Fruit fly (Drosophila melanogaster) whole organism, embryonic: Measurements from ENCODE around the gene Slob.

Experiments
- CG11093 ChIP-seq: fragments of 200-800 bp; sonication (Bioruptor generic); IDR thresholded peaks from 3 replicates; pipeline ENCODE4 v1.3.6; 2022; ENCODE audit warnings: missing biosample characterization, missing genetic modification characterization
- CG15269 ChIP-seq: fragments of 200-800 bp; sonication (Bioruptor generic); optimal IDR thresholded peaks from 2 replicates; lab custom pipeline; 2018; ENCODE audit warnings: missing biosample characterization, mild to moderate bottlenecking, missing genetic modification characterization, moderate library complexity
- CG18599 ChIP-seq: fragments of 200-800 bp; sonication (Bioruptor generic); optimal IDR thresholded peaks from 3 replicates; lab custom pipeline; 2017; ENCODE audit warnings: missing biosample characterization, missing genetic modification characterization, mild to moderate bottlenecking, moderate library complexity, missing genetic modification reagents
- CG18619 ChIP-seq: fragments of 200-800 bp; sonication (Bioruptor generic); optimal IDR thresholded peaks from 3 replicates; lab custom pipeline; 2017; ENCODE audit warnings: missing biosample characterization, mild to moderate bottlenecking, missing genetic modification characterization
- CG2120 ChIP-seq: fragments of 200-800 bp; sonication (Bioruptor generic); optimal IDR thresholded peaks from 3 replicates; lab custom pipeline; 2016; ENCODE audit warnings: missing biosample characterization, missing genetic modification characterization
- CG2875 ChIP-seq: fragments of 200-800 bp; sonication (Bioruptor generic); optimal IDR thresholded peaks from 2 replicates; lab custom pipeline; 2017; ENCODE audit warnings: missing biosample characterization, mild to moderate bottlenecking, missing genetic modification characterization, missing genetic modification reagents
- CG30431 ChIP-seq: fragments of 200-800 bp; sonication (Bioruptor generic); optimal IDR thresholded peaks from 2 replicates; lab custom pipeline; 2017; ENCODE audit warnings: missing biosample characterization, missing genetic modification characterization
- CG31365 ChIP-seq: fragments of 200-800 bp; sonication (Bioruptor generic); optimal IDR thresholded peaks from 2 replicates; lab custom pipeline; 2018; ENCODE audit warnings: missing biosample characterization, mild to moderate bottlenecking, missing genetic modification characterization
- CG3281 ChIP-seq: fragments of 200-800 bp; sonication (Bioruptor generic); optimal IDR thresholded peaks from 3 replicates; lab custom pipeline; 2017; ENCODE audit warnings: missing biosample characterization, mild to moderate bottlenecking, missing genetic modification characterization
- CG3726 ChIP-seq: fragments of 200-800 bp; sonication (Bioruptor generic); IDR thresholded peaks from 3 replicates; pipeline ENCODE4, ENCODE4 v1.3.6; 2022; ENCODE audit warnings: missing biosample characterization, missing genetic modification characterization
- CG42726 ChIP-seq: fragments of 200-800 bp; sonication (Bioruptor generic); IDR thresholded peaks from 2 replicates; pipeline ENCODE4 v1.3.6; 2022; ENCODE audit warnings: missing biosample characterization, missing genetic modification characterization; ENCODE audit not compliant: partially characterized antibody
- CG4282 ChIP-seq: fragments of 200-800 bp; sonication (Bioruptor generic); optimal IDR thresholded peaks from 2 replicates; lab custom pipeline; 2016; ENCODE audit warnings: missing biosample characterization, missing genetic modification characterization
- CG5245 ChIP-seq: fragments of 200-800 bp; sonication (Bioruptor generic); optimal IDR thresholded peaks from 3 replicates; lab custom pipeline; 2016; ENCODE audit warnings: missing biosample characterization, missing genetic modification characterization
- CG6175 ChIP-seq: fragments of 200-800 bp; sonication (Bioruptor generic); IDR thresholded peaks from 3 replicates; pipeline ENCODE4 v1.3.6; 2022; ENCODE audit warnings: missing biosample characterization, missing genetic modification characterization
- CG6272 ChIP-seq: fragments of 200-800 bp; sonication (Bioruptor generic); IDR thresholded peaks from 2 replicates; pipeline ENCODE4 v1.3.6; 2022; ENCODE audit warnings: missing biosample characterization, missing genetic modification characterization
- CG6689 ChIP-seq: fragments of 200-800 bp; sonication (Bioruptor generic); IDR thresholded peaks from 2 replicates; pipeline ENCODE4 v1.3.6; 2022; ENCODE audit warnings: missing biosample characterization, missing genetic modification characterization
- CG8359 ChIP-seq: fragments of 200-800 bp; sonication (Bioruptor generic); optimal IDR thresholded peaks from 2 replicates; lab custom pipeline; 2017; ENCODE audit warnings: missing biosample characterization, mild to moderate bottlenecking, missing genetic modification characterization, borderline replicate concordance
- CG9609 ChIP-seq: fragments of 200-800 bp; sonication (Bioruptor generic); optimal IDR thresholded peaks from 3 replicates; lab custom pipeline; 2016; ENCODE audit warnings: missing biosample characterization, missing genetic modification characterization
- Ets65A ChIP-seq: fragments of 200-800 bp; sonication (Bioruptor generic); peaks from one replicate; lab custom pipeline; 2016; ENCODE audit warnings: missing biosample characterization, missing genetic modification characterization
- Gsc ChIP-seq: fragments of 200-800 bp; sonication (Bioruptor generic); IDR thresholded peaks from 2 replicates; pipeline ENCODE4 v1.3.6; 2022; ENCODE audit warnings: missing biosample characterization, missing genetic modification characterization
- Hr51 ChIP-seq, 2 experiments: fragments of 200-800 bp; sonication (Bioruptor generic); optimal IDR thresholded peaks; 2 replicates in 1 of 2; 3 replicates in 1 of 2; lab custom pipeline; 2016 to 2018; ENCODE audit warnings: missing biosample characterization in 2 of 2, missing genetic modification characterization in 2 of 2, mild to moderate bottlenecking in 1 of 2, moderate library complexity in 1 of 2
- Meics ChIP-seq: fragments of 200-800 bp; sonication (Bioruptor generic); optimal IDR thresholded peaks from 2 replicates; lab custom pipeline; 2017; ENCODE audit warnings: missing biosample characterization, mild to moderate bottlenecking, missing genetic modification characterization
- Ptx1 ChIP-seq: fragments of 200-800 bp; sonication (Bioruptor generic); IDR thresholded peaks from 2 replicates; pipeline ENCODE4 v1.3.6; 2022; ENCODE audit warnings: missing biosample characterization, missing genetic modification characterization
- Taf1 ChIP-seq: fragments of 200-800 bp; sonication (Bioruptor generic); IDR thresholded peaks from 2 replicates; pipeline ENCODE4 v1.3.6; 2022; ENCODE audit warnings: missing biosample characterization, missing genetic modification characterization
- Xbp1 ChIP-seq: fragments of 200-800 bp; sonication (Bioruptor generic); optimal IDR thresholded peaks from 3 replicates; lab custom pipeline; 2016; ENCODE audit warnings: missing biosample characterization, mild to moderate bottlenecking, missing genetic modification characterization
- chn ChIP-seq: fragments of 200-800 bp; sonication (Bioruptor generic); optimal IDR thresholded peaks from 2 replicates; lab custom pipeline; 2016; ENCODE audit warnings: missing biosample characterization, missing genetic modification characterization
- croc ChIP-seq: fragments of 200-800 bp; sonication (Bioruptor generic); conservative IDR thresholded peaks from 3 replicates; pipeline ENCODE4 v1.3.6; 2022; ENCODE audit warnings: missing biosample characterization, missing genetic modification characterization
- crol ChIP-seq: fragments of 200-800 bp; sonication (Bioruptor generic); IDR thresholded peaks from 2 replicates; pipeline ENCODE4 v1.3.6; 2022; ENCODE audit warnings: missing biosample characterization, missing genetic modification characterization
- danr ChIP-seq: fragments of 200-800 bp; sonication (Bioruptor generic); IDR thresholded peaks from 2 replicates; pipeline ENCODE4 v1.3.6; 2022; ENCODE audit warnings: missing biosample characterization, missing genetic modification characterization
- dmrt99B ChIP-seq: fragments of 200-800 bp; sonication (Bioruptor generic); optimal IDR thresholded peaks from 2 replicates; lab custom pipeline; 2018; ENCODE audit warnings: missing biosample characterization, mild to moderate bottlenecking, missing genetic modification characterization, moderate library complexity
- esg ChIP-seq: fragments of 200-800 bp; sonication (Bioruptor generic); conservative IDR thresholded peaks from 2 replicates; pipeline ENCODE4 v1.3.6; 2022; ENCODE audit warnings: missing biosample characterization, missing genetic modification characterization
- eve ChIP-seq, 2 experiments: fragments of >200 bp; optimal IDR thresholded peaks; 2 replicates each; lab custom pipeline; 2017; ENCODE audit warnings: missing biosample characterization in 2 of 2, missing genetic modification characterization in 2 of 2
- gem ChIP-seq: fragments of 200-800 bp; sonication (Bioruptor generic); optimal IDR thresholded peaks from 2 replicates; lab custom pipeline; 2019; ENCODE audit warnings: missing biosample characterization, mild to moderate bottlenecking, missing genetic modification characterization, moderate library complexity
- kni ChIP-seq: fragments of 200-800 bp; sonication (Bioruptor generic); optimal IDR thresholded peaks from 3 replicates; lab custom pipeline; 2017; ENCODE audit warnings: mild to moderate bottlenecking, missing biosample characterization, missing genetic modification reagents, missing genetic modification characterization
- lbe ChIP-seq: fragments of 200-800 bp; sonication (Bioruptor generic); optimal IDR thresholded peaks from 2 replicates; lab custom pipeline; 2016; ENCODE audit warnings: missing biosample characterization, mild to moderate bottlenecking, missing genetic modification characterization
- lmd ChIP-seq: fragments of 200-800 bp; sonication (Bioruptor generic); IDR thresholded peaks from 2 replicates; pipeline ENCODE4 v1.3.6; 2022; ENCODE audit warnings: missing biosample characterization, missing genetic modification characterization
- phol ChIP-seq: fragments of 200-800 bp; sonication (Bioruptor generic); optimal IDR thresholded peaks from 3 replicates; lab custom pipeline; 2018; ENCODE audit warnings: missing biosample characterization, mild to moderate bottlenecking, missing genetic modification characterization, moderate library complexity
- ro ChIP-seq: fragments of 200-800 bp; sonication (Bioruptor generic); IDR thresholded peaks from 2 replicates; pipeline ENCODE4 v1.3.6; 2022; ENCODE audit warnings: missing biosample characterization, missing genetic modification characterization
- row ChIP-seq: fragments of 200-800 bp; sonication (Bioruptor generic); IDR thresholded peaks from 3 replicates; pipeline ENCODE4 v1.3.6; 2022; ENCODE audit warnings: missing biosample characterization, missing genetic modification characterization
- sens ChIP-seq: fragments of 200-800 bp; sonication (Bioruptor generic); peaks from one replicate; lab custom pipeline; 2016; ENCODE audit warnings: missing biosample characterization, missing genetic modification characterization
- tap ChIP-seq: fragments of 200-800 bp; optimal IDR thresholded peaks from 3 replicates; lab custom pipeline; 2019; ENCODE audit warnings: missing biosample characterization, mild to moderate bottlenecking, missing genetic modification characterization, moderate library complexity
- tio ChIP-seq: fragments of 200-800 bp; sonication (Bioruptor generic); optimal IDR thresholded peaks from 2 replicates; lab custom pipeline; 2017; ENCODE audit warnings: missing biosample characterization, missing genetic modification characterization, inconsistent platforms
- tx ChIP-seq: fragments of 200-800 bp; sonication (Bioruptor generic); optimal IDR thresholded peaks from 2 replicates; lab custom pipeline; 2016; ENCODE audit warnings: missing biosample characterization, missing genetic modification characterization

Gene Slob

dm6 chr2L:7660087-7660486, 14.8 kb downstream of the Slob start:
- TF ChIP-seq chn (no peak), CG18599 (GFP tag; lab: Kevin White, UChicago) (peak; percentile 15), CG3726 (GFP tag; lab: Robert Waterston, UW) (no peak), Hr51 (GFP tag; optimal IDR thresholded peaks at IDR 0.05; lab: Kevin White, UChicago) (no peak), CG8359 (GFP tag; lab: Kevin White, UChicago) (no peak), tx (GFP tag; lab: Kevin White, UChicago) (no peak), tio (GFP tag; lab: Kevin White, UChicago) (no peak), Meics (GFP tag; lab: Kevin White, UChicago) (peak; percentile 15), Ptx1 (GFP tag; lab: Robert Waterston, UW) (0 out of 2 replicates have a peak, but pooled peaks have one; percentile 14), crol (GFP tag; lab: Robert Waterston, UW) (no peak), lmd (GFP tag; lab: Robert Waterston, UW) (0 out of 2 replicates have a peak, but pooled peaks have one; percentile 20), croc (GFP tag; lab: Robert Waterston, UW) (no peak), Taf1 (no peak), eve (GFP tag; optimal IDR thresholded peaks at IDR 0.05; lab: Kevin White, UChicago) (peak in 1 of 2 experiments; percentile 28), gem (tag; lab: Kevin White, UChicago) (peak; percentile 25), CG5245 (GFP tag; lab: Kevin White, UChicago) (no peak), Xbp1 (GFP tag; lab: Kevin White, UChicago) (peak; percentile 18), CG42726 (GFP tag; lab: Robert Waterston, UW) (no peak), dmrt99B (no peak), tap (tag; lab: Kevin White, UChicago) (no peak), phol (tag; lab: Kevin White, UChicago) (peak; percentile 43), Ets65A (GFP tag; lab: Kevin White, UChicago) (peak; percentile 58), CG6175 (GFP tag; lab: Robert Waterston, UW) (no peak), CG2120 (peak; percentile 43), row (GFP tag; lab: Robert Waterston, UW) (peak; percentile 33; the same call in 1 of the 3 replicates), sens (GFP tag; lab: Kevin White, UChicago) (peak; percentile 62), CG18619 (GFP tag; lab: Kevin White, UChicago) (peak; percentile 6), CG3281 (GFP tag; lab: Kevin White, UChicago) (no peak), CG4282 (GFP tag; lab: Kevin White, UChicago) (no peak), CG6689 (GFP tag; lab: Robert Waterston, UW) (peak; percentile 14; the same call in 1 of the 2 replicates), CG30431 (GFP tag; lab: Kevin White, UChicago) (no peak), esg (GFP tag; lab: Robert Waterston, UW) (no peak), CG11093 (GFP tag; lab: Robert Waterston, UW) (no peak), lbe (GFP tag; lab: Kevin White, UChicago) (no peak), CG31365 (tag; lab: Kevin White, UChicago) (no peak), danr (GFP tag; lab: Robert Waterston, UW) (no peak), kni (no peak), Gsc (GFP tag; lab: Robert Waterston, UW) (peak; percentile 26; the same call in 1 of the 2 replicates), CG6272 (GFP tag; lab: Robert Waterston, UW) (no peak), CG15269 (tag; lab: Kevin White, UChicago) (peak; percentile 25), CG2875 (no peak), ro (GFP tag; lab: Robert Waterston, UW) (no peak), CG9609 (GFP tag; lab: Kevin White, UChicago) (no peak)
